Fruit fly (Drosophila melanogaster) whole organism, adult: ENCODE data around the gene Ak3.

Experiments used
- CG7045 ChIP-seq: fragments of 200-800 bp; sonication (Bioruptor generic); optimal IDR thresholded peaks from 2 replicates; lab custom pipeline; 2017; ENCODE audit warnings: missing biosample characterization, mild to moderate bottlenecking, missing genetic modification characterization
- CG7101 ChIP-seq: fragments of 200-800 bp; sonication (Bioruptor generic); optimal IDR thresholded peaks from 2 replicates; lab custom pipeline; 2018; ENCODE audit warnings: missing biosample characterization, mild to moderate bottlenecking, missing genetic modification characterization, moderate library complexity
- Hr96 ChIP-seq: fragments of 200-800 bp; sonication (Bioruptor generic); optimal IDR thresholded peaks from 2 replicates; lab custom pipeline; 2016; ENCODE audit warnings: missing biosample characterization, missing genetic modification characterization
- Mnt ChIP-seq: fragments of 200-800 bp; sonication (Bioruptor generic); optimal IDR thresholded peaks from 2 replicates; lab custom pipeline; 2016; ENCODE audit warnings: missing biosample characterization, mild to moderate bottlenecking, missing genetic modification characterization
- cic ChIP-seq: fragments of 200-800 bp; sonication (Bioruptor generic); optimal IDR thresholded peaks from 2 replicates; lab custom pipeline; 2017; ENCODE audit warnings: missing biosample characterization, mild to moderate bottlenecking, missing genetic modification characterization, moderate library complexity
- kay ChIP-seq: fragments of 200-800 bp; sonication (Bioruptor generic); peaks from one replicate; lab custom pipeline; 2016; ENCODE audit warnings: missing biosample characterization, missing genetic modification characterization, borderline replicate concordance

- TF ChIP-seq cic (no peak), CG7101 (tag; lab: Kevin White, UChicago) (no peak), Mnt (GFP tag; lab: Kevin White, UChicago) (no peak), CG7045 (GFP tag; lab: Kevin White, UChicago) (no peak), Hr96 (no peak), kay (GFP tag; lab: Kevin White, UChicago) (no peak)
Observed at dm6 chr3R:10879219-10879618, 10.2 kb downstream of the Ak3 start, which contains the start of gene CG14695.
